Worm (Caenorhabditis elegans) whole organism, L2 larva: ENCODE results near the gene K02C4.2.

Experiments
- C34F6.9 ChIP-seq: fragments of 150-350 bp; optimal IDR thresholded peaks from 2 replicates; lab custom pipeline; 2014; ENCODE audit warnings: missing biosample characterization, missing genetic modification characterization
- F13H6.1 ChIP-seq: sonication (generic microtip); optimal IDR thresholded peaks from 2 replicates; lab custom pipeline; 2016; ENCODE audit warnings: missing genetic modification characterization, missing compliant biosample characterization
- R02D3.7 ChIP-seq: fragments of 150-350 bp; optimal IDR thresholded peaks from 2 replicates; lab custom pipeline; 2014; ENCODE audit warnings: missing biosample characterization, missing genetic modification characterization
- Y55F3AM.14 ChIP-seq: fragments of 200-800 bp; sonication (Bioruptor generic); optimal IDR thresholded peaks from 2 replicates; lab custom pipeline; 2018; ENCODE audit warnings: mild to moderate bottlenecking, missing genetic modification characterization, missing compliant biosample characterization
- ZK546.5 ChIP-seq: sonication (generic microtip); optimal IDR thresholded peaks from 2 replicates; lab custom pipeline; 2017; ENCODE audit warnings: missing biosample characterization, missing genetic modification characterization
- alr-1 ChIP-seq: fragments of 150-350 bp; optimal IDR thresholded peaks from 2 replicates; lab custom pipeline; 2014; ENCODE audit warnings: missing biosample characterization, missing genetic modification characterization
- aly-2 ChIP-seq: fragments of 150-350 bp; optimal IDR thresholded peaks from 2 replicates; lab custom pipeline; 2014; ENCODE audit warnings: missing biosample characterization, missing genetic modification characterization
- ama-1 ChIP-seq: fragments of 150-350 bp; optimal IDR thresholded peaks from 2 replicates; lab custom pipeline; 2018; ENCODE audit warnings: inconsistent platforms
- blmp-1 ChIP-seq: sonication (generic microtip); optimal IDR thresholded peaks from 2 replicates; lab custom pipeline; 2017; ENCODE audit warnings: missing genetic modification characterization, mild to moderate bottlenecking, missing compliant biosample characterization, antibody characterized with exemption, moderate library complexity; ENCODE audit not compliant: insufficient read depth
- ceh-16 ChIP-seq: fragments of 150-350 bp; optimal IDR thresholded peaks from 2 replicates; lab custom pipeline; 2014; ENCODE audit warnings: missing biosample characterization, missing genetic modification characterization
- ceh-82 ChIP-seq: fragments of 150-350 bp; optimal IDR thresholded peaks from 2 replicates; lab custom pipeline; 2014; ENCODE audit warnings: missing biosample characterization, missing genetic modification characterization
- crh-2 ChIP-seq: sonication (generic microtip); optimal IDR thresholded peaks from 2 replicates; lab custom pipeline; 2017; ENCODE audit warnings: missing biosample characterization, missing genetic modification characterization
- dmd-4 ChIP-seq: sonication (generic microtip); optimal IDR thresholded peaks from 2 replicates; lab custom pipeline; 2017; ENCODE audit warnings: missing biosample characterization, missing genetic modification characterization
- egl-27 ChIP-seq: sonication (generic microtip); optimal IDR thresholded peaks from 3 replicates; lab custom pipeline; 2017; ENCODE audit warnings: missing biosample characterization, missing genetic modification reagents, missing genetic modification characterization
- elt-1 ChIP-seq: fragments of 150-350 bp; optimal IDR thresholded peaks from 2 replicates; lab custom pipeline; 2014; ENCODE audit warnings: missing biosample characterization, missing genetic modification characterization
- elt-3 ChIP-seq: sonication (generic microtip); optimal IDR thresholded peaks from 2 replicates; lab custom pipeline; 2017; ENCODE audit warnings: missing biosample characterization, missing genetic modification characterization
- fos-1 ChIP-seq: fragments of 150-350 bp; optimal IDR thresholded peaks from 2 replicates; lab custom pipeline; 2014; ENCODE audit warnings: missing biosample characterization, missing genetic modification characterization
- gmeb-1 ChIP-seq: fragments of 150-350 bp; optimal IDR thresholded peaks from 2 replicates; lab custom pipeline; 2014; ENCODE audit warnings: missing biosample characterization, missing genetic modification characterization
- lin-11 ChIP-seq: fragments of 150-350 bp; sonication (generic microtip); optimal IDR thresholded peaks from 2 replicates; lab custom pipeline; 2014; ENCODE audit warnings: missing biosample characterization, missing genetic modification characterization, inconsistent platforms, mixed read lengths
- lin-13 ChIP-seq: fragments of 150-350 bp; optimal IDR thresholded peaks from 2 replicates; lab custom pipeline; 2014; ENCODE audit warnings: missing biosample characterization, missing genetic modification reagents, missing genetic modification characterization
- lin-39 ChIP-seq: fragments of 150-350 bp; optimal IDR thresholded peaks from 2 replicates; lab custom pipeline; 2014; ENCODE audit warnings: missing biosample characterization, missing genetic modification reagents, missing genetic modification characterization
- lsy-2 ChIP-seq, 2 experiments: fragments of 150-350 bp in 1 of 2; sonication (generic microtip) in 1 of 2; optimal IDR thresholded peaks; 2 replicates each; lab custom pipeline; 2014 to 2017; ENCODE audit warnings: missing biosample characterization in 2 of 2, missing genetic modification characterization in 2 of 2
- mab-5 ChIP-seq: fragments of 150-350 bp; optimal IDR thresholded peaks from 2 replicates; lab custom pipeline; 2014; ENCODE audit warnings: missing biosample characterization, missing genetic modification characterization
- mbf-1 ChIP-seq: sonication (generic microtip); optimal IDR thresholded peaks from 2 replicates; lab custom pipeline; 2017; ENCODE audit warnings: missing biosample characterization, missing genetic modification characterization
- mdl-1 ChIP-seq, 2 experiments: fragments of 150-350 bp in 1 of 2; sonication (generic microtip) in 1 of 2; optimal IDR thresholded peaks; 2 replicates each; lab custom pipeline; 2017; ENCODE audit warnings: missing biosample characterization in 2 of 2, missing genetic modification characterization in 2 of 2
- nhr-10 ChIP-seq: sonication (generic microtip); optimal IDR thresholded peaks from 2 replicates; lab custom pipeline; 2017; ENCODE audit warnings: missing biosample characterization, missing genetic modification characterization
- nhr-11 ChIP-seq: fragments of 150-350 bp; optimal IDR thresholded peaks from 2 replicates; lab custom pipeline; 2014; ENCODE audit warnings: missing biosample characterization, missing genetic modification characterization
- nhr-12 ChIP-seq: fragments of 150-350 bp; optimal IDR thresholded peaks from 2 replicates; lab custom pipeline; 2014; ENCODE audit warnings: missing biosample characterization, missing genetic modification characterization
- nhr-129 ChIP-seq: fragments of 150-350 bp; optimal IDR thresholded peaks from 2 replicates; lab custom pipeline; 2014; ENCODE audit warnings: missing biosample characterization, missing genetic modification characterization
- nhr-21 ChIP-seq: fragments of 150-350 bp; optimal IDR thresholded peaks from 2 replicates; lab custom pipeline; 2014; ENCODE audit warnings: missing biosample characterization, missing genetic modification characterization
- nhr-23 ChIP-seq: fragments of 150-350 bp; optimal IDR thresholded peaks from 2 replicates; lab custom pipeline; 2014; ENCODE audit warnings: missing biosample characterization, missing genetic modification reagents, missing genetic modification characterization
- nhr-237 ChIP-seq: fragments of 150-350 bp; optimal IDR thresholded peaks from 2 replicates; lab custom pipeline; 2014; ENCODE audit warnings: missing biosample characterization, missing genetic modification characterization
- nhr-25 ChIP-seq: fragments of 150-350 bp; sonication (generic microtip); optimal IDR thresholded peaks from 3 replicates; lab custom pipeline; 2014; ENCODE audit warnings: missing biosample characterization, missing genetic modification characterization
- nhr-6 ChIP-seq: fragments of 150-350 bp; optimal IDR thresholded peaks from 2 replicates; lab custom pipeline; 2014; ENCODE audit warnings: missing biosample characterization, missing genetic modification characterization
- nhr-77 ChIP-seq: fragments of 150-350 bp; optimal IDR thresholded peaks from 2 replicates; lab custom pipeline; 2014; ENCODE audit warnings: missing biosample characterization, missing genetic modification characterization
- peb-1 ChIP-seq: fragments of 150-350 bp; optimal IDR thresholded peaks from 2 replicates; lab custom pipeline; 2014; ENCODE audit warnings: missing biosample characterization, missing genetic modification characterization
- sem-4 ChIP-seq: fragments of 150-350 bp; optimal IDR thresholded peaks from 2 replicates; lab custom pipeline; 2014; ENCODE audit warnings: missing biosample characterization, missing genetic modification reagents, missing genetic modification characterization
- skn-1 ChIP-seq: sonication (generic microtip); optimal IDR thresholded peaks from 2 replicates; lab custom pipeline; 2017; ENCODE audit warnings: missing biosample characterization, missing genetic modification characterization
- sma-3 ChIP-seq: sonication (generic microtip); optimal IDR thresholded peaks from 2 replicates; lab custom pipeline; 2016; ENCODE audit warnings: missing genetic modification reagents, missing genetic modification characterization, missing compliant biosample characterization
- sma-9 ChIP-seq, 2 experiments: fragments of 150-350 bp in 1 of 2; sonication (generic microtip) in 1 of 2; optimal IDR thresholded peaks; 2 replicates each; lab custom pipeline; 2014 to 2016; ENCODE audit warnings: missing genetic modification characterization in 2 of 2, mild to moderate bottlenecking in 1 of 2, missing biosample characterization in 1 of 2, missing compliant biosample characterization in 1 of 2, missing genetic modification reagents in 1 of 2, moderate library complexity in 1 of 2
- snpc-4 ChIP-seq: fragments of 150-350 bp; optimal IDR thresholded peaks from 2 replicates; lab custom pipeline; 2014; ENCODE audit warnings: missing biosample characterization, missing genetic modification characterization
- unc-39 ChIP-seq: fragments of 150-350 bp; optimal IDR thresholded peaks from 2 replicates; lab custom pipeline; 2014; ENCODE audit warnings: missing biosample characterization, missing genetic modification characterization
- unc-55 ChIP-seq: fragments of 150-350 bp; sonication (generic microtip); optimal IDR thresholded peaks from 3 replicates; lab custom pipeline; 2014; ENCODE audit warnings: missing biosample characterization, missing genetic modification reagents, missing genetic modification characterization
- unc-62 ChIP-seq: fragments of 150-350 bp; optimal IDR thresholded peaks from 2 replicates; lab custom pipeline; 2014; ENCODE audit warnings: missing biosample characterization, missing genetic modification reagents, missing genetic modification characterization
- zag-1 ChIP-seq: fragments of 150-350 bp; optimal IDR thresholded peaks from 2 replicates; lab custom pipeline; 2014; ENCODE audit warnings: missing biosample characterization, missing genetic modification characterization
- ztf-1 ChIP-seq: fragments of 200-800 bp; sonication (Bioruptor generic); conservative IDR thresholded peaks from 2 replicates; pipeline ENCODE4 v1.3.6; 2022; ENCODE audit warnings: missing genetic modification characterization, missing compliant biosample characterization
- ztf-11 ChIP-seq: sonication (generic microtip); optimal IDR thresholded peaks from 2 replicates; lab custom pipeline; 2017; ENCODE audit warnings: missing biosample characterization, missing genetic modification characterization
- ztf-4 ChIP-seq: fragments of 150-350 bp; optimal IDR thresholded peaks from 2 replicates; lab custom pipeline; 2014; ENCODE audit warnings: missing biosample characterization, missing genetic modification characterization

The K02C4.2 gene

DNA sequence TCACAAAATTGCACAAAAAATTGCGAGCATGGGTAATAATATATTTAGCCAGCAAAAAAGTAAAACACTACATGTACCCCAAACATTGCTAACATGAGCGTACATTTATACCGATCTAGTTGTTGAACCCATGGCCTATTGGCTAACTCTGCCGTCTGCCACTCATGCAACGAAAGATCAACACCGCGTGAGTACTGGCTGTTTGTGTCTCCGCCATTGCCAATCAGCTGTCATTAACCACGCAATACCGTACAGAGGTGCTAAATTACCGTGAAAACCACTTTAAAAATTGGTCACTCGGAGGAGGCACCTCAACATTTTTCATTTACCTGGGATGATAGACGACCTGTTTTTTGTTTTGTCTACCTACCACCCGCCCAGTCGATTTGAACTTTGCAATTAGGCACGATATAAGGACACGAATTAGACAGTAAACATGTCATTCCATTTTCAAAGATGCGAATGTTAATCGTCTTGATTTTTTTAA, at the start of gene K02C4.2:
Gene K02C4.2, plus strand, starts transcription at position 437 of the 487 bp plus-strand sequence.
- TF ChIP-seq sem-4 (tag; lab: Kevin White, UChicago): peak; percentile 69
- TF ChIP-seq sma-9 (GFP tag; optimal IDR thresholded peaks at IDR 0.05; lab: Kevin White, UChicago): peak; percentile 78
- no peak for TF ChIP-seq sma-9 (tag; optimal IDR thresholded peaks at IDR 0.05; lab: Kevin White, UChicago)
- peak; percentile 42 for TF ChIP-seq snpc-4 (tag; lab: Kevin White, UChicago)
- peak; percentile 36 for TF ChIP-seq zag-1 (tag; lab: Kevin White, UChicago)
- TF ChIP-seq nhr-12 (tag; lab: Kevin White, UChicago): no peak
- TF ChIP-seq ama-1 (lab: Kevin White, UChicago): no peak
- no peak for TF ChIP-seq nhr-237 (tag; lab: Kevin White, UChicago)
- no peak for TF ChIP-seq unc-62 (GFP tag; lab: Kevin White, UChicago)
- peak; percentile 80 for TF ChIP-seq crh-2
- TF ChIP-seq gmeb-1 (tag; lab: Kevin White, UChicago): peak; percentile 74
- TF ChIP-seq lin-39 (tag; lab: Kevin White, UChicago): no peak
- peak; percentile 81 for TF ChIP-seq sma-3 (GFP tag; lab: Kevin White, UChicago)
- TF ChIP-seq lin-11 (tag; lab: Kevin White, UChicago): peak; percentile 42
- TF ChIP-seq unc-55: peak; percentile 45
- TF ChIP-seq blmp-1 (tag; lab: Kevin White, UChicago): peak; percentile 36
- no peak for TF ChIP-seq nhr-23 (tag; lab: Kevin White, UChicago)
- TF ChIP-seq nhr-21: peak; percentile 85
- TF ChIP-seq alr-1 (tag; lab: Kevin White, UChicago): no peak
- no peak for TF ChIP-seq peb-1 (tag; lab: Kevin White, UChicago)
- TF ChIP-seq elt-3 (tag; lab: Kevin White, UChicago): no peak
- no peak for TF ChIP-seq mab-5 (tag; lab: Kevin White, UChicago)
- no peak for TF ChIP-seq ztf-4 (tag; lab: Kevin White, UChicago)
- peak; percentile 57 for TF ChIP-seq ceh-16 (tag; lab: Kevin White, UChicago)
- peak; percentile 62 for TF ChIP-seq Y55F3AM.14
- TF ChIP-seq egl-27 (tag; lab: Kevin White, UChicago): no peak
- peak; percentile 12 to 73 for TF ChIP-seq lsy-2 (tag; optimal IDR thresholded peaks at IDR 0.05; lab: Kevin White, UChicago)
- no peak for TF ChIP-seq R02D3.7
- TF ChIP-seq ztf-1: no peak
- TF ChIP-seq ZK546.5 (tag; lab: Kevin White, UChicago): no peak
- peak; percentile 90 for TF ChIP-seq fos-1
- no peak for TF ChIP-seq nhr-6 (tag; lab: Kevin White, UChicago)
- TF ChIP-seq elt-1 (tag; lab: Kevin White, UChicago): no peak
- TF ChIP-seq ztf-11 (tag; lab: Kevin White, UChicago): no peak
- no peak for TF ChIP-seq skn-1
- peak; percentile 95 for TF ChIP-seq nhr-129
- no peak for TF ChIP-seq unc-39 (tag; lab: Kevin White, UChicago)
- TF ChIP-seq aly-2 (tag; lab: Kevin White, UChicago): no peak
- TF ChIP-seq nhr-77 (tag; lab: Kevin White, UChicago): peak; percentile 16
- TF ChIP-seq lin-13 (GFP tag; lab: Kevin White, UChicago): peak; percentile 50
- peak in 1 of 2 experiments; percentile 9 for TF ChIP-seq mdl-1 (tag; optimal IDR thresholded peaks at IDR 0.05; lab: Kevin White, UChicago)
- TF ChIP-seq nhr-10 (tag; lab: Kevin White, UChicago): no peak
- peak; percentile 73 for TF ChIP-seq nhr-25
- no peak for TF ChIP-seq dmd-4 (tag; lab: Kevin White, UChicago)
- peak; percentile 66 for TF ChIP-seq F13H6.1 (tag; lab: Kevin White, UChicago)
- TF ChIP-seq ceh-82 (tag; lab: Kevin White, UChicago): no peak
- peak; percentile 9 for TF ChIP-seq nhr-11
- peak; percentile 61 for TF ChIP-seq C34F6.9
- no peak for TF ChIP-seq mbf-1 (tag; lab: Kevin White, UChicago)
